Fruit fly (Drosophila melanogaster): Measurements from ENCODE around the gene Rrp1.

dm6 chr2L:3006194-3006593 is 33.9 kb upstream of the Rrp1 start:
- no peak for TF ChIP-seq Rel (GFP tag; optimal IDR thresholded peaks at IDR 0.05)
- no peak for TF ChIP-seq Rel (tag; optimal IDR thresholded peaks at IDR 0.05)
- no peak for TF ChIP-seq br (GFP tag; optimal IDR thresholded peaks at IDR 0.05)
- no peak for TF ChIP-seq psq (GFP tag; optimal IDR thresholded peaks at IDR 0.05)
- no peak for TF ChIP-seq pan (optimal IDR thresholded peaks at IDR 0.05)

Data from whole organism, wandering third instar larva.